Worm (Caenorhabditis elegans): ENCODE measurements around the gene nimk-1.

Gene nimk-1

DNA sequence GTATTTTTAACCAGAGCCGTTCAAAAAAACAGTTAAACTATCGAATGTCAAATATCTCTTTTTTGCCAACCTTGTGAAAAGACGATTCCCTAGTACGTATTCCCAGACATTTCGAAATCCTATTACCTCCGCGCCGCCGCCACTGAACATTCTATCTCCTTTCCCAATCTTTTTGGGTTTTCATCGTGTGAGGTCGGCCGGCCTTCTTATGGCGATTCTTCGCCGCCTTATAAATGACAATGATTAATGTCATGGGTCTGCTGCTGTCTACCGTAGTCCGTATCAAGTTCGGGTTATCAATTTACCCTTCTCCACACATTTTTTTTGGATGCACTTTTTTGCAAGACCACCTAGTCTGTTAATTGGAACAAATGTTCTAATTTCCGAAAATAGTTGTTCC lies 14.1 kb downstream of the nimk-1 start:
- TF ChIP-seq him-1 (tag; optimal IDR thresholded peaks at IDR 0.05) (no peak), dao-5 (tag; optimal IDR thresholded peaks at IDR 0.05) (no peak), W03F9.2 (tag; optimal IDR thresholded peaks at IDR 0.05) (no peak)

DNA sequence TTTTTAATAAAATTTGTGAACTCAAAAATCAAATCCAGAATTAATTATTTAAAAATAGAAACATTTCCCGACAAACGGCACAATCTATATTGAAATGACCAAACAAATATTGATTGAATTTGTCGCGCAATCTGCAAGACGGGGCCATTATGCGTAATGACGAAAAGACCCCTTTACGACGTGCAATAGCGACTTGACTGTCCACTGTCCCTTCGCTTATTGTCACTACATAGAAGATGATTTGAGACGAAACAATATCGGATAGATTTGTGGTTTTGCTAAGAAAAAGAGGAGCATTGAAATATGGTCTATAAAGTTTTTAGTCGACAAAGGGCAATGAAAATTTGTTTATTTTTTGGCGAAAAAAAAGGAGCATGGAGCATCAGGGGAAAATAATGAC lies 15.4 kb downstream of the nimk-1 start:
- no peak for TF ChIP-seq W03F9.2 (tag; optimal IDR thresholded peaks at IDR 0.05)
- TF ChIP-seq dao-5 (tag; optimal IDR thresholded peaks at IDR 0.05): no peak
- TF ChIP-seq him-1 (tag; optimal IDR thresholded peaks at IDR 0.05): no peak

DNA sequence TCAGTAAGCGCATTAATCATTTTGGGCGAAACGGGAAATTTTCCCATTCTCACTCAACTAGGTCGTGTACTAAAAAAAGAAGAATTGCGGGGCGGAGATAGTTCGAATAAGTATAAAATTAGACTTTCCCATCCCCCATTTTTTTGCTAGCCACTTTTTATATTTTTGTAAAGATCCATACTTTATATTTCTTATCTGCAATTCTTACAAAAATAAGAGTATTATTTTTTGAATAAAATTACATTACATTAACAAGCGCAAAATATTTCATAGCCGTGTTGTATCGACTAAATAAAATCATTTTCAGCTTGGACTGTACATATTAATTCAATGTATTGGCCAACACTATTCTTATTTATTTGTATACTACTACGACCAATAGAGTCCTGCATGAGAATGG lies 20.0 kb downstream of the nimk-1 start, which contains the start of gene F49C5.11:
TSS of gene F49C5.11 (plus strand) at position 301 of the 400 bp plus-strand sequence.
- TF ChIP-seq dao-5 (tag; optimal IDR thresholded peaks at IDR 0.05): no peak

DNA sequence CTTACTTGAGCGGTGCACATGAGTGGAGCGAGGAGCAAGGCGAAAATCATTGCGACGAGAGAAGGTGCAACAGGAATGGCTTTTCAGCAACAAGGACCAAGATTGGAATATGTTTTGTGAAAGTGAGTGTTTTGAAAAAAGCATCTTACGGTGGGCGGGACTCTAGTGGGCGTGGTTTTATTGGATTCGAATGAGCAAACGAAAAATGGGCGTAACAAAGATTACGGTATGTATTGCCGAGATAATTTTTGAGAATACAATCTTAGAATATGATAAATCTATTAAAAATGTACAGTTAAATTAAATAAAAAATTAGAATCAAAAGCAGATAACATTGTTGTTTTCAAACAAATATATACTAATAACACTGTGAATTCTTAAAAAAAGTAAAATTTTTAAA lies 24.7 kb downstream of the nimk-1 start, which contains the start of gene F49C5.12:
TSS of gene F49C5.12 (minus strand) at position 101 of the 400 bp plus-strand sequence.
- no peak for TF ChIP-seq him-1 (tag; optimal IDR thresholded peaks at IDR 0.05)
- TF ChIP-seq dao-5 (tag; optimal IDR thresholded peaks at IDR 0.05): no peak
- TF ChIP-seq W03F9.2 (tag; optimal IDR thresholded peaks at IDR 0.05): no peak

DNA sequence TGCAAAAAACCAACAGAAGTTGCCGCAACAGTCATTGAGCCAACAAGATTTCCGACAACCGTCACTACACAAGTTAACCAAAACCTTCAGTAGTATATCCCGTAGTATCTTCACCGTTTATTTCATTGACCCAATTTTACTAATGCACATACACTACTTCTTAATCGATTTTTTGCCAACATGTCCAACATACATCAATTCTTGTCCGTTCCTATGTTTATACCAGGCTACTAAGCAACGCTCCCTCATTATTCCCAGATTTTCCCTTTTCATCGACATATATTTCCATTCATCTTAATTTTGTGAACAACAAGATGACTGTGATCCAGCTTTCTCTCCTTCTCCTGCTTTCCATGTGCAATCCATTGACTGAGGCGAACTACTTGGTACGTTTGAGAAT lies 30.3 kb downstream of the nimk-1 start, which contains the start of gene F49C5.7:
TSS of gene F49C5.7 (plus strand) at position 301 of the 400 bp plus-strand sequence.
- TF ChIP-seq him-1 (tag; optimal IDR thresholded peaks at IDR 0.05) (no peak), dao-5 (tag; optimal IDR thresholded peaks at IDR 0.05) (no peak), W03F9.2 (tag; optimal IDR thresholded peaks at IDR 0.05) (no peak)

DNA sequence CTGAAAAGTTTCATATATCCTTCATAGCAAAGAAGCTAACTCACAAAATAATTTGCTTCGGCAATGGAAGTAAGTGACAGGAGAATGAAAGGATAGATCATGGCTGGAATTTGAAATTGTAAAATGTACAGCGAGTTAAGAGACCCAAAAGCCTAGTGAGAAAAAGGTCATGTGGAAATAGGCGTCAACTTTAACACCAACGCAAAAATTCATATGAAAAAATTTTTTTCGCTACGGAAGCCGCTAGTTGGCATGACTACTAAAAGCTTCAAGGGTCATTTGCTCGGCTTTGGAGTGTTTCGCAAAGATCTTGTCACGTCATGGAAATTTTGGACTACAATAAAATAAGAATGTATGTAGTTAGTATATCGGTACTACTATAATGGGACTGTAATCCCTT lies 35.0 kb downstream of the nimk-1 start, which contains the start of gene Y38E10A.1:
TSS of gene Y38E10A.1 (minus strand) at position 101 of the 400 bp plus-strand sequence.
- no peak for TF ChIP-seq W03F9.2 (tag; optimal IDR thresholded peaks at IDR 0.05)
- TF ChIP-seq dao-5 (tag; optimal IDR thresholded peaks at IDR 0.05): no peak
- no peak for TF ChIP-seq him-1 (tag; optimal IDR thresholded peaks at IDR 0.05)

DNA sequence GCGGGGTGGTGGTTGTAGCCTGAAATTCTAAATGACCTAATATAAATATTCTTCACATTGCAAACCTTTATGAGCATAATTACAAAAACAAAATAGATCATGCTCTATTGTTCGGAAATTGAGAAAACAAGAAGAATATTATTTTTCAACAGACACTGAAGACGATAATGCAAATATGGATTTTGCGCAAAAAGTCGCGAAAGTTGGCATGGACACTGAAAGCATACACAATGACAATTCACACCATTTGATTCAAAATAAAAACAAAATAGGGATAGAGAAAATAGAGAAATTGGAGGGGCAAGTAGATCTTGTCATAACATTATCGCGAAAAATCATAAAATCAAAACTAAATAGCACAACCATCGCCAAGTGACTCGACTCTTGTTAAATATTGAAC lies 37.2 kb downstream of the nimk-1 start, which contains the start of gene Y38E10A.35:
TSS of gene Y38E10A.35 (minus strand) at position 101 of the 400 bp plus-strand sequence.
- no peak for TF ChIP-seq him-1 (tag; optimal IDR thresholded peaks at IDR 0.05)
- TF ChIP-seq W03F9.2 (tag; optimal IDR thresholded peaks at IDR 0.05): no peak
- TF ChIP-seq dao-5 (tag; optimal IDR thresholded peaks at IDR 0.05): no peak

DNA sequence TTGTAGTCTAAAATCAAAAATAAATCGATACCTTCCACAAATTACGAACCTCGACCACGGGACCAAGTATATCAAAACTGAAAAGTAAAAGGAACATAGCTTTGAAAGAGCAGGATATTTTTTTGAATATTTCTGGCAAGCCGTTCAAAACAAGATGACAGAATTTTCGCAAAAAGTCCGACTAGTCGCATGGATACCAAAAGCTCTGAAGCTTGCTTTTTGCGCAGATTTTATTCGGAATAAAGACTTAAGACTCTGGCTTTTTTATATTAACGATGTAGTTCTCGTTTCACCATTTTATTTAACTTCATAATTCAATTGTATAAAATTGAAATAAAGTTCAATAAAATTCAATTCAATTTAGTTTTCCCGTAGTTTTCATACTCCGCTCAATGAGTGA lies 38.0 kb downstream of the nimk-1 start, which contains the start of gene Y38E10A.2:
TSS of gene Y38E10A.2 (minus strand) at position 101 of the 400 bp plus-strand sequence.
- TF ChIP-seq dao-5 (tag; optimal IDR thresholded peaks at IDR 0.05) (no peak), W03F9.2 (tag; optimal IDR thresholded peaks at IDR 0.05) (no peak), him-1 (tag; optimal IDR thresholded peaks at IDR 0.05) (no peak)

DNA sequence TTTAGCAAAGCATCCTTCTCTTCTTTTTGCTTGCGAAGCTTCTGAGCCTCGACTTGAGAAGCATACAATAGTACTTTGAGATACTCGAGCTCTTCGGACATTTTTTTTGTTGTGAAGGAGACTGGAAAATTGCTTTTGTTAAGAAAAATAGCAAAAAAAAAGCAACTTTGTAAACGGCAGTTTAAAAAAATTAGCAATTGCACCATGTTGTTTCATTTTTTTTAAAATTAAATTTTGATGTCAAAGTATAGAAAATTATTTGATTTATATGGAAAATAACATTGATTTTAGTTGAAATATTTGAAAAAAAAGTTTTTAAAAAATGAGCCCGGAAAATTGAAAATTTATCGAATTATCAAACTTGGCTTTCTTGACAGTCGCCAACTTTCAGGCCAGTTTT lies 39.1 kb downstream of the nimk-1 start, which contains the start of gene Y38E10A.3:
TSS of gene Y38E10A.3 (minus strand) at position 101 of the 400 bp plus-strand sequence.
- TF ChIP-seq him-1 (tag; optimal IDR thresholded peaks at IDR 0.05): no peak
- TF ChIP-seq W03F9.2 (tag; optimal IDR thresholded peaks at IDR 0.05): no peak
- no peak for TF ChIP-seq dao-5 (tag; optimal IDR thresholded peaks at IDR 0.05)

DNA sequence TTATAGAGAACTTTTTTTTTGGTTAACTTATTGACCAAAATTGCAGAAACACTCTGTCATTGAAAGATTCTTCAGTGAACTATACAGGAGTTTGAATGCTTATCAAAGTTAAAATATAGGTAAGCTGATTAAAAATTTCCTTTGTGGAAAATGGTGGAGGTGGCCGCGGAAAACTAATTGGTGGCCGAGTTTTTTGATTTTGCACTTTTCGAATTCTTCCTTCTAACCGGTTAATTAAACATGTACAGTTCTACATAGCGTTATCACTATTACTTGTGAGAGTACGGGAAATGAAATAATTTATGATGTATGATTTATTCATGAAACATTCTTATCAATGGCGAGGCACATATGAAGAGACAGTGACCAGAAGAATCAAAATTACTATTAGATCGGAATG lies 42.2 kb downstream of the nimk-1 start, which contains the start of gene clec-8:
TSS of gene clec-8 (minus strand) at position 308 of the 400 bp plus-strand sequence.
- TF ChIP-seq dao-5 (tag; optimal IDR thresholded peaks at IDR 0.05): no peak
- no peak for TF ChIP-seq him-1 (tag; optimal IDR thresholded peaks at IDR 0.05)
- no peak for TF ChIP-seq W03F9.2 (tag; optimal IDR thresholded peaks at IDR 0.05)

DNA sequence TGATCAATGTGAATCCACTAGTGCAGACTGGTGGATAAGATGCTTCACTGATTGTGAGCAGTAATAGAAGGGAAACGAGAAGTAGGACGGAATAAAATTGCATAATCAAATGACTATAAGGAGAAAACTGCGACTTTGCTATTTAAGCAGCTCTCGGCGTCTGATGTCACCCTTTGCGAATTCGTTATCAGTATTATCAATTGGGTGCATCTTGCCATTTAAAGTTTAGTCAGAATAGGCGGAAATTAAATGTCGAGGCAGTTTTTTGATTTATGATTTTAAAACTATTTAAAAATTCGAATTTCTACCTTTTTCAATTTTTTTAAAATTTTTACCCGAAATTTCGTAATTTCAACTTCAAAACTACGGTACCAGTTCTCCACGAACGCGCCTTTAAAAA lies 45.4 kb downstream of the nimk-1 start, which contains the start of gene clec-4:
TSS of gene clec-4 (minus strand) at position 162 of the 400 bp plus-strand sequence.
- TF ChIP-seq W03F9.2 (tag; optimal IDR thresholded peaks at IDR 0.05) (no peak), dao-5 (tag; optimal IDR thresholded peaks at IDR 0.05) (no peak), him-1 (tag; optimal IDR thresholded peaks at IDR 0.05) (no peak)
